Fruit fly (Drosophila melanogaster): ENCODE data around the gene CG17672.

Gene CG17672

DNA sequence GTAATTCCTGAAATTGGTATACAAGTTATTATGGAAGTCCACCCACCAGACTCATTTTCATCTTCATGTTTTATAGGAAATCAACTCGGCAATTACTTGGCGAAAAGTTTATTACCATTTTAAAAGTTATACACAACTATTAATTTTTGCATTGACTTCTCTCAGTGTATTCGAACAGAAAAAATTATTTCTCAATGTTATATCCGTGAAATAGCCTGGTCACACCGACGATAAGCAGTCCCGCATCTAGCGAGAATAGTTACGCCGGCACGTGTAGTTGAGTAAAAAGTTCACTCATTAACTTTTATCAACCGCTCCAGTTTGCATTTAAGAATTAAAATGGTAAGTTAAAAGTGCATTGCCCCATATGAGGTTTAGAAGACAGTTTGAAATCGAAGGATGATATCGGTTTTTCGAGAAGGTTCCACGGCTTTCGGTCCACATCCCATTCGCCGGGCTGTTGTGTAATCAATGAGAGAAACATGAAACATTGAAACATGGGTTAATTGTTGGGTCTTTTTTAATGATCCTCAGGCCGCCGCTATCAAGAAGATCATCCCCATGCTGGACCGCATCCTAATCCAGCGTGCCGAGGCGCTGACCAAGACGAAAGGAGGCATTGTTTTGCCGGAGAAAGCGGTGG, 12.8 kb upstream of the CG17672 start, which contains the start of gene CG11267 (continued):
- TF ChIP-seq CG2678 (tag; optimal IDR thresholded peaks at IDR 0.05), result peak; percentile 92
- TF ChIP-seq CG10366 (GFP tag; IDR thresholded peaks at IDR 0.05), result peak; percentile 87
- TF ChIP-seq Hr3 (GFP tag; optimal IDR thresholded peaks at IDR 0.05), result peak; percentile 61
- TF ChIP-seq CG10462 (GFP tag; optimal IDR thresholded peaks at IDR 0.05), result no peak
- TF ChIP-seq CG3838 (GFP tag; optimal IDR thresholded peaks at IDR 0.05), result no peak
- TF ChIP-seq Trl (optimal IDR thresholded peaks at IDR 0.05), result no peak
- peak; percentile 90 for TF ChIP-seq Trl (GFP tag; optimal IDR thresholded peaks at IDR 0.05)
- no peak for TF ChIP-seq hb (GFP tag; IDR thresholded peaks at IDR 0.05; ENCODE audit: partially characterized antibody)
- peak; percentile 59 for TF ChIP-seq CG30431 (GFP tag; optimal IDR thresholded peaks at IDR 0.05)
- TF ChIP-seq CG12155 (GFP tag; optimal IDR thresholded peaks at IDR 0.05), result peak; percentile 68
- TF ChIP-seq dm (GFP tag; optimal IDR thresholded peaks at IDR 0.05), result peak; percentile 43
- no peak for TF ChIP-seq prd (optimal IDR thresholded peaks at IDR 0.05)
- TF ChIP-seq prd (GFP tag; IDR thresholded peaks at IDR 0.05), result peak; percentile 88
- TF ChIP-seq Dll (GFP tag; IDR thresholded peaks at IDR 0.05; ENCODE audit: partially characterized antibody), result no peak
- no peak for TF ChIP-seq gcm2 (GFP tag; optimal IDR thresholded peaks at IDR 0.05)
- TF ChIP-seq repo (GFP tag; optimal IDR thresholded peaks at IDR 0.05), result peak; percentile 47
- TF ChIP-seq HmgD (GFP tag; optimal IDR thresholded peaks at IDR 0.05), result peak; percentile 76
- peak in 1 of 2 experiments; percentile 48 for TF ChIP-seq Eip74EF (GFP tag; optimal IDR thresholded peaks at IDR 0.05)
- peak; percentile 60 for TF ChIP-seq CG7357 (GFP tag; IDR thresholded peaks at IDR 0.05)

dm6 chr3L:13017803-13018324, 10.9 kb upstream of the CG17672 start, which contains the start of the genes mRpL20 and Icmt:
Gene mRpL20, minus strand, starts transcription at chr3L:13017867.
Gene Icmt, plus strand, starts transcription at chr3L:13018266.
- TF ChIP-seq CG16779 (GFP tag; IDR thresholded peaks at IDR 0.05) (peak; percentile 89), B-H2 (GFP tag; optimal IDR thresholded peaks at IDR 0.05) (peak; percentile 93), Dek (tag; optimal IDR thresholded peaks at IDR 0.05) (peak; percentile 97), CG8089 (GFP tag; optimal IDR thresholded peaks at IDR 0.05) (no peak), Bdp1 (GFP tag; optimal IDR thresholded peaks at IDR 0.05) (peak; percentile 49), chn (GFP tag; optimal IDR thresholded peaks at IDR 0.05) (peak; percentile 75), ems (GFP tag; optimal IDR thresholded peaks at IDR 0.05) (peak; percentile 73), CG11560 (tag; IDR thresholded peaks at IDR 0.05) (peak; percentile 91), gcm (GFP tag; optimal IDR thresholded peaks at IDR 0.05) (peak; percentile 97), CG7928 (GFP tag; optimal IDR thresholded peaks at IDR 0.05) (peak; percentile 57), Sox102F (GFP tag; optimal IDR thresholded peaks at IDR 0.05) (peak; percentile 97), z (GFP tag; IDR thresholded peaks at IDR 0.05) (no peak), Ravus (GFP tag; IDR thresholded peaks at IDR 0.05) (peak; percentile 90), CG9876 (GFP tag; optimal IDR thresholded peaks at IDR 0.05) (no peak), CG43689 (GFP tag; IDR thresholded peaks at IDR 0.05) (peak; percentile 95), tio (GFP tag; optimal IDR thresholded peaks at IDR 0.05) (peak; percentile 83), fu2 (GFP tag; optimal IDR thresholded peaks at IDR 0.05) (no peak), CG6791 (GFP tag; IDR thresholded peaks at IDR 0.05; ENCODE audit: partially characterized antibody) (peak; percentile 77), so (GFP tag; IDR thresholded peaks at IDR 0.05) (peak; percentile 85), Vsx1 (GFP tag; optimal IDR thresholded peaks at IDR 0.05) (peak; percentile 77), Hr3 (GFP tag; optimal IDR thresholded peaks at IDR 0.05) (peak; percentile 94), usp (GFP tag; optimal IDR thresholded peaks at IDR 0.05) (no peak), inv (GFP tag; IDR thresholded peaks at IDR 0.05; ENCODE audit: partially characterized antibody) (peak; percentile 65), Meics (GFP tag; optimal IDR thresholded peaks at IDR 0.05) (peak; percentile 85), Drgx (GFP tag; IDR thresholded peaks at IDR 0.05) (peak; percentile 96), dan (GFP tag; IDR thresholded peaks at IDR 0.05) (peak; percentile 80), CG5180 (GFP tag; optimal IDR thresholded peaks at IDR 0.05) (peak; percentile 55), CG11085 (GFP tag; IDR thresholded peaks at IDR 0.05) (peak; percentile 94), CG15073 (GFP tag; optimal IDR thresholded peaks at IDR 0.05) (peak; percentile 52), Hand (GFP tag; optimal IDR thresholded peaks at IDR 0.05) (peak; percentile 83), CG6765 (GFP tag; optimal IDR thresholded peaks at IDR 0.05) (peak; percentile 73), luna (GFP tag; optimal IDR thresholded peaks at IDR 0.05) (no peak)

Data from whole organism, embryonic.